Fruit fly (Drosophila melanogaster) whole organism: Measurements from ENCODE around the gene MED11.

Experiments
- CG8478 ChIP-seq: fragments of >200 bp; optimal IDR thresholded peaks from 2 replicates; lab custom pipeline; 2018; ENCODE audit warnings: inconsistent platforms
- Dll ChIP-seq: fragments of >200 bp; optimal IDR thresholded peaks from 2 replicates; lab custom pipeline; 2017
- EcR ChIP-seq, 2 experiments: fragments of >200 bp; optimal IDR thresholded peaks; 2 replicates each; lab custom pipeline; 2017; ENCODE audit warnings: missing biosample characterization in 2 of 2, missing genetic modification characterization in 2 of 2, missing genetic modification reagents in 2 of 2
- pan ChIP-seq: fragments of >200 bp; optimal IDR thresholded peaks from 2 replicates; lab custom pipeline; 2017
- psq ChIP-seq: fragments of >200 bp; optimal IDR thresholded peaks from 2 replicates; lab custom pipeline; 2017
- usp ChIP-seq: fragments of >200 bp; optimal IDR thresholded peaks from 2 replicates; lab custom pipeline; 2017; ENCODE audit warnings: missing biosample characterization, missing genetic modification characterization, mixed read lengths

The MED11 gene

dm6 chr3L:18745647-18746046 lies at the start of gene MED11:
MED11 (plus strand) TSS chr3L:18745856.
- TF ChIP-seq EcR (GFP tag; optimal IDR thresholded peaks at IDR 0.05; lab: Kevin White, UChicago) (no peak), CG8478 (no peak), psq (lab: Kevin White, UChicago) (no peak), Dll (lab: Kevin White, UChicago) (no peak), pan (lab: Kevin White, UChicago) (no peak), usp (GFP tag; lab: Kevin White, UChicago) (no peak)

dm6 chr3L:18698312-18698711 lies 47.3 kb upstream of the MED11 start, which contains the start of gene Dic4:
Dic4 (minus strand) TSS chr3L:18698412.
- TF ChIP-seq EcR (GFP tag; optimal IDR thresholded peaks at IDR 0.05; lab: Kevin White, UChicago): no peak
- no peak for TF ChIP-seq Dll (lab: Kevin White, UChicago)
- no peak for TF ChIP-seq pan (lab: Kevin White, UChicago)
- TF ChIP-seq CG8478: no peak
- no peak for TF ChIP-seq psq (lab: Kevin White, UChicago)
- no peak for TF ChIP-seq usp (GFP tag; lab: Kevin White, UChicago)

dm6 chr3L:18723172-18723571 lies 22.5 kb upstream of the MED11 start, which contains the start of gene CG12477:
CG12477 (minus strand) TSS chr3L:18723272.
- TF ChIP-seq Dll (lab: Kevin White, UChicago) (no peak), psq (lab: Kevin White, UChicago) (no peak), usp (GFP tag; lab: Kevin White, UChicago) (no peak), CG8478 (no peak), pan (lab: Kevin White, UChicago) (no peak), EcR (GFP tag; optimal IDR thresholded peaks at IDR 0.05; lab: Kevin White, UChicago) (no peak)

dm6 chr3L:18742935-18743466 lies 2.7 kb upstream of the MED11 start:
- TF ChIP-seq psq (lab: Kevin White, UChicago) (no peak), Dll (lab: Kevin White, UChicago) (no peak), EcR (GFP tag; optimal IDR thresholded peaks at IDR 0.05; lab: Kevin White, UChicago) (no peak), usp (GFP tag; lab: Kevin White, UChicago) (no peak), pan (lab: Kevin White, UChicago) (no peak), CG8478 (no peak)

dm6 chr3L:18743679-18744078 lies 2.0 kb upstream of the MED11 start:
- TF ChIP-seq CG8478: no peak
- TF ChIP-seq usp (GFP tag; lab: Kevin White, UChicago): no peak
- no peak for TF ChIP-seq pan (lab: Kevin White, UChicago)
- no peak for TF ChIP-seq EcR (GFP tag; optimal IDR thresholded peaks at IDR 0.05; lab: Kevin White, UChicago)
- no peak for TF ChIP-seq Dll (lab: Kevin White, UChicago)
- no peak for TF ChIP-seq psq (lab: Kevin White, UChicago)

dm6 chr3L:18744188-18744587 lies 1.5 kb upstream of the MED11 start, which contains the start of gene CG6885:
CG6885 (plus strand) TSS chr3L:18744488.
- TF ChIP-seq pan (lab: Kevin White, UChicago) (no peak), EcR (GFP tag; optimal IDR thresholded peaks at IDR 0.05; lab: Kevin White, UChicago) (no peak), usp (GFP tag; lab: Kevin White, UChicago) (no peak), psq (lab: Kevin White, UChicago) (no peak), CG8478 (no peak), Dll (lab: Kevin White, UChicago) (no peak)

- no peak for TF ChIP-seq usp (GFP tag; lab: Kevin White, UChicago)
- no peak for TF ChIP-seq CG8478
These were observed 513 bp downstream of the MED11 start for dm6 chr3L:18746169-18746568.

dm6 chr3L:18747953-18748756 lies 2.5 kb downstream of the MED11 start, which contains the start of the genes Nufip and Atg3:
Nufip (minus strand) TSS chr3L:18748367.
Atg3 (plus strand) TSS chr3L:18748687.
- TF ChIP-seq Dll (lab: Kevin White, UChicago): no peak
- no peak for TF ChIP-seq CG8478
- TF ChIP-seq psq (lab: Kevin White, UChicago): no peak
- TF ChIP-seq usp (GFP tag; lab: Kevin White, UChicago): no peak
- TF ChIP-seq EcR (GFP tag; optimal IDR thresholded peaks at IDR 0.05; lab: Kevin White, UChicago): no peak
- no peak for TF ChIP-seq pan (lab: Kevin White, UChicago)

- TF ChIP-seq pan (lab: Kevin White, UChicago) (no peak), Dll (lab: Kevin White, UChicago) (no peak), usp (GFP tag; lab: Kevin White, UChicago) (no peak), EcR (GFP tag; optimal IDR thresholded peaks at IDR 0.05; lab: Kevin White, UChicago) (no peak), CG8478 (no peak), psq (lab: Kevin White, UChicago) (no peak)
These were observed 4.2 kb downstream of the MED11 start for dm6 chr3L:18749807-18750206.

- TF ChIP-seq psq (lab: Kevin White, UChicago) (no peak), usp (GFP tag; lab: Kevin White, UChicago) (no peak), pan (lab: Kevin White, UChicago) (no peak), CG8478 (no peak), EcR (GFP tag; optimal IDR thresholded peaks at IDR 0.05; lab: Kevin White, UChicago) (no peak), Dll (lab: Kevin White, UChicago) (no peak)
These were observed 8.2 kb downstream of the MED11 start for dm6 chr3L:18753827-18754226.

- TF ChIP-seq psq (lab: Kevin White, UChicago): no peak
- no peak for TF ChIP-seq usp (GFP tag; lab: Kevin White, UChicago)
These were observed 10.7 kb downstream of the MED11 start for dm6 chr3L:18756293-18756887.
